Fruit fly (Drosophila melanogaster) whole organism, pupa: ENCODE results near the gene rdo.

ENCODE experiments used
- CG4496 ChIP-seq: fragments of 200-800 bp; sonication (Bioruptor generic); IDR thresholded peaks from 3 replicates; pipeline ENCODE4 v1.3.6; 2022; ENCODE audit warnings: missing biosample characterization, missing genetic modification characterization
- CG8159 ChIP-seq: fragments of 200-800 bp; sonication (Bioruptor generic); optimal IDR thresholded peaks from 3 replicates; lab custom pipeline; 2018; ENCODE audit warnings: missing biosample characterization, mild to moderate bottlenecking, missing genetic modification characterization, moderate library complexity
- rn ChIP-seq: fragments of 200-800 bp; sonication (Bioruptor generic); IDR thresholded peaks from 2 replicates; pipeline ENCODE4 v1.3.6; 2022; ENCODE audit warnings: missing biosample characterization, missing genetic modification characterization

dm6 chr2L:18007060-18007459, 5.1 kb upstream of the rdo start, which contains the start of gene CG42659:
- TF ChIP-seq rn (GFP tag; lab: Robert Waterston, UW) (no peak), CG4496 (GFP tag; lab: Robert Waterston, UW) (no peak), CG8159 (tag; lab: Kevin White, UChicago) (no peak)
